Fruit fly (Drosophila melanogaster): Measurements from ENCODE around the gene Gale.

Gale gene

DNA sequence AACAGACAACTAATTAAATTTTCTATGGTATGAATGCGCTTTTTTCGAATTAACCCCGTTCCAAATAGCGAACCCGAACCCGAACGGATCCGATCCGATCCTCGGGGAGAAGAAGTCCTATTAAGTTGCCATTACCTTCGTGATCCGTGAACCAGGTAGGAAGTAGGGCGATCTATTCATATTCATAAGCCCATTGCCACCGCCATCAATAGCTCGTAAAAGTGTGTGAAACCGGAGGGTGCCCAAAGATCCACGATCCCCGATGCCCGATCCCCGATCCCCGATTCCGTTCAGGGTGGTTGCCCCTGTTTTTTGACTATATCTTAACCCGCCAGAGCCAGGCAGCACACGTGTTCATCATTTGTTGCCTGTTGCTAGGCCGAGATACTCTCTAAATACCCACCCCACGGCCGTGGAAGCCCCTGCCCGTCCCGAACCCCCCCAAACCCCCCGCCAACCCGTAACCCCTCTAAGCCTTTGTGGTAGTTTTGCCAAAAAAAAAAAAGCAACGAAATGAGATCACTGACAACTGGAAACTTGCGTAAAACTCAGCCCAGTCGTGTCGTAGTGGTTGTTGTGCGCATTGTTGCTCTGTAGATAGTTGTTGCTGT lies 2.8 kb upstream of the Gale start:
- TF ChIP-seq EcR (GFP tag; optimal IDR thresholded peaks at IDR 0.05) (peak; percentile 13), Pif1B (GFP tag; optimal IDR thresholded peaks at IDR 0.05) (no peak)

dm6 chr3L:647529-647928 lies 826 bp upstream of the Gale start:
- TF ChIP-seq Pif1A (GFP tag; optimal IDR thresholded peaks at IDR 0.05) (no peak), CG34367 (tag; optimal IDR thresholded peaks at IDR 0.05) (no peak), rn (GFP tag; IDR thresholded peaks at IDR 0.05) (no peak), CG4496 (GFP tag; IDR thresholded peaks at IDR 0.05) (no peak), CG13204 (GFP tag; optimal IDR thresholded peaks at IDR 0.05) (no peak), gl (tag; optimal IDR thresholded peaks at IDR 0.05) (no peak)

dm6 chr3L:649025-649769 lies 842 bp downstream of the Gale start:
- TF ChIP-seq EcR (GFP tag; optimal IDR thresholded peaks at IDR 0.05) (no peak), Pif1A (GFP tag; optimal IDR thresholded peaks at IDR 0.05) (no peak), rn (GFP tag; IDR thresholded peaks at IDR 0.05) (no peak)

DNA sequence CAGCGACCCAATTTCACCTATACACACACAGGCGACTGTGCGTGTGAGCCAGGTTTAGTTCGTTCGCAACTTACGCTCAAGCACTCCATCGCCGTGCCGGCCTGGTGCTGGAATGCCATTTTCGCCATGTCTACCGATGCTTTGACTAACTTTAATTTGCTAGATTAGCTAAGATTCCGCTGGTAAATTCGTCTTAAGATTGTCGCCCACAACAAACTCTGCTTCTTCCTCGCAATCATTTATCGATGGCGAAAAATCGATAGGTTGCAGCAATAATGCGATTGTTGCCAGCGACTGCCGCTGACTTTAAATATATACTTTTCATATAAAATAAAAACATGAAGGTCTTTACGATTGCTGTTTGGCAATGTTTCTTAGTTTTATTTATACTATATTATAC lies 4.3 kb downstream of the Gale start, which contains the start of gene CG3402:
CG3402 (minus strand) TSS at position 245 of the 400 bp plus-strand sequence.
- TF ChIP-seq CG9948 (tag; optimal IDR thresholded peaks at IDR 0.05) = no peak
- peak; percentile 19 for TF ChIP-seq EcR (GFP tag; optimal IDR thresholded peaks at IDR 0.05)

- peak; percentile 82 for TF ChIP-seq CG34367 (tag; optimal IDR thresholded peaks at IDR 0.05)
- peak; percentile 90 for TF ChIP-seq Snoo (tag; optimal IDR thresholded peaks at IDR 0.05)
- TF ChIP-seq CG9948 (tag; optimal IDR thresholded peaks at IDR 0.05) = peak; percentile 82
- TF ChIP-seq CG12605 (GFP tag; IDR thresholded peaks at IDR 0.05) = peak; percentile 32; the same call in 1 of the 2 replicates
- TF ChIP-seq Ets98B (GFP tag; IDR thresholded peaks at IDR 0.05) = peak; percentile 93
- peak; percentile 86 for TF ChIP-seq CG17806 (tag; optimal IDR thresholded peaks at IDR 0.05)
- peak; percentile 95 for TF ChIP-seq CG4496 (GFP tag; IDR thresholded peaks at IDR 0.05)
- TF ChIP-seq CG8301 (tag; optimal IDR thresholded peaks at IDR 0.05) = peak; percentile 86
- peak; percentile 87 for TF ChIP-seq rn (GFP tag; IDR thresholded peaks at IDR 0.05)
- TF ChIP-seq CG8159 (tag; optimal IDR thresholded peaks at IDR 0.05) = peak; percentile 88
- TF ChIP-seq D1 (tag; optimal IDR thresholded peaks at IDR 0.05) = no peak
- no peak for TF ChIP-seq CG14655 (GFP tag; optimal IDR thresholded peaks at IDR 0.05)
- TF ChIP-seq fd96Ca (GFP tag; IDR thresholded peaks at IDR 0.05) = peak; percentile 89
- TF ChIP-seq gl (tag; optimal IDR thresholded peaks at IDR 0.05) = peak; percentile 56
- peak; percentile 92 for TF ChIP-seq Pif1A (GFP tag; optimal IDR thresholded peaks at IDR 0.05)
- TF ChIP-seq Pif1B (GFP tag; optimal IDR thresholded peaks at IDR 0.05) = peak; percentile 89
- no peak for TF ChIP-seq CG13204 (GFP tag; optimal IDR thresholded peaks at IDR 0.05)
- TF ChIP-seq EcR (GFP tag; optimal IDR thresholded peaks at IDR 0.05) = peak; percentile 18
- peak; percentile 89 for TF ChIP-seq CG32121 (GFP tag; IDR thresholded peaks at IDR 0.05)
- peak; percentile 85 for TF ChIP-seq CG15710 (tag; optimal IDR thresholded peaks at IDR 0.05)
- peak; percentile 30; the same call in 1 of the 2 replicates for TF ChIP-seq CG10348 (GFP tag; IDR thresholded peaks at IDR 0.05)
These were observed 5.7 kb downstream of the Gale start, which contains the start of the genes MED30 and Rev1 for dm6 chr3L:654019-654418. TSS of gene MED30 (minus strand) at chr3L:654089. TSS of gene Rev1 (plus strand) at chr3L:654363.

DNA sequence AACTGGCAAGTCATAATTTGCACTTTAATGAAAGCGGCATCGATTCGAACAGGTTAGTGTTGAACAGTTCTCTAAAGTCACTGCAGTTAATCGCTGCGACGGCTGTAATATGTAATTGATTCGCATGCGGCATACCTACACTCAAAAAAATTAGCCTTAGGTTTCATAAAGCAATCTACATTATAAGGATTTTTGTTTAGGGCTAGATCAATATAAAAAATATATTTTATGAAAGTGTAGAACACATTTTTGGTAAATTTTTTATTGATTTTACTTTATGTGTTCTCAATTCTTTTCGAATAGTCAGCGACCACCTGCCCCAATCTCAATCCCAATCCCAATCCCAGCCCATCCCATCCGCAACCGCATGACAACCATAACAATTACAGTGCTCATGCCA lies 9.9 kb downstream of the Gale start:
- TF ChIP-seq CG4496 (GFP tag; IDR thresholded peaks at IDR 0.05) = peak; percentile 68; the same call in 2 of the 3 replicates
- TF ChIP-seq CG34367 (tag; optimal IDR thresholded peaks at IDR 0.05) = no peak
- peak; percentile 18 for TF ChIP-seq CG17806 (tag; optimal IDR thresholded peaks at IDR 0.05)
- 0 out of 3 replicates have a peak, but pooled peaks have one; percentile 32 for TF ChIP-seq fd96Ca (GFP tag; IDR thresholded peaks at IDR 0.05)
- TF ChIP-seq Ets98B (GFP tag; IDR thresholded peaks at IDR 0.05) = peak; percentile 26; the same call in 1 of the 2 replicates
- TF ChIP-seq CG8159 (tag; optimal IDR thresholded peaks at IDR 0.05) = no peak
- TF ChIP-seq CG8301 (tag; optimal IDR thresholded peaks at IDR 0.05) = peak; percentile 54
- peak; percentile 39 for TF ChIP-seq CG14655 (GFP tag; optimal IDR thresholded peaks at IDR 0.05)
- TF ChIP-seq CG10348 (GFP tag; IDR thresholded peaks at IDR 0.05) = no peak
- TF ChIP-seq Pif1B (GFP tag; optimal IDR thresholded peaks at IDR 0.05) = peak; percentile 20
- TF ChIP-seq CG32121 (GFP tag; IDR thresholded peaks at IDR 0.05) = peak; percentile 39; the same call in 1 of the 2 replicates
- peak; percentile 39 for TF ChIP-seq CG9948 (tag; optimal IDR thresholded peaks at IDR 0.05)
- peak; percentile 36; the same call in 1 of the 2 replicates for TF ChIP-seq CG12605 (GFP tag; IDR thresholded peaks at IDR 0.05)
